Worm (Caenorhabditis elegans) whole organism, L3 larva: ENCODE results near the gene F39H12.1.

ENCODE experiments used
- ceh-82 ChIP-seq: fragments of 150-350 bp; optimal IDR thresholded peaks from 2 replicates; lab custom pipeline; 2014; ENCODE audit warnings: missing biosample characterization, missing genetic modification characterization
- fkh-10 ChIP-seq: sonication (generic microtip); optimal IDR thresholded peaks from 2 replicates; lab custom pipeline; 2017; ENCODE audit warnings: missing biosample characterization, missing genetic modification reagents, missing genetic modification characterization
- fos-1 ChIP-seq: fragments of 150-350 bp; optimal IDR thresholded peaks from 2 replicates; lab custom pipeline; 2014; ENCODE audit warnings: missing biosample characterization, missing genetic modification characterization
- hmg-11 ChIP-seq: sonication (generic microtip); optimal IDR thresholded peaks from 2 replicates; lab custom pipeline; 2016; ENCODE audit warnings: missing genetic modification characterization, missing compliant biosample characterization
- jun-1 ChIP-seq: fragments of 150-350 bp; optimal IDR thresholded peaks from 2 replicates; lab custom pipeline; 2014; ENCODE audit warnings: missing biosample characterization, missing genetic modification reagents, missing genetic modification characterization
- lin-15B ChIP-seq: fragments of 150-350 bp; optimal IDR thresholded peaks from 2 replicates; lab custom pipeline; 2014; ENCODE audit warnings: missing biosample characterization, missing genetic modification characterization
- nhr-11 ChIP-seq: fragments of 150-350 bp; optimal IDR thresholded peaks from 2 replicates; lab custom pipeline; 2014; ENCODE audit warnings: missing biosample characterization, missing genetic modification characterization
- nhr-12 ChIP-seq: fragments of 150-350 bp; optimal IDR thresholded peaks from 2 replicates; lab custom pipeline; 2014; ENCODE audit warnings: missing biosample characterization, missing genetic modification characterization
- nhr-28 ChIP-seq: fragments of 150-350 bp; optimal IDR thresholded peaks from 2 replicates; lab custom pipeline; 2014; ENCODE audit warnings: missing biosample characterization, missing genetic modification characterization
- pqm-1 ChIP-seq: fragments of 150-350 bp; optimal IDR thresholded peaks from 2 replicates; lab custom pipeline; 2017; ENCODE audit warnings: missing biosample characterization, missing genetic modification characterization, inconsistent platforms
- snpc-4 ChIP-seq: fragments of 150-350 bp; optimal IDR thresholded peaks from 2 replicates; lab custom pipeline; 2014; ENCODE audit warnings: missing biosample characterization, missing genetic modification characterization
- tbx-2 ChIP-seq: sonication (generic microtip); optimal IDR thresholded peaks from 2 replicates; lab custom pipeline; 2016; ENCODE audit warnings: mild to moderate bottlenecking, missing genetic modification characterization, missing compliant biosample characterization
- unc-62 ChIP-seq: fragments of 150-350 bp; sonication (generic microtip); optimal IDR thresholded peaks from 4 replicates; lab custom pipeline; 2014; ENCODE audit warnings: missing biosample characterization, missing genetic modification reagents, missing genetic modification characterization

ce11 chrX:844649-845048, 10.1 kb downstream of the F39H12.1 start:
- no peak for TF ChIP-seq hmg-11
- no peak for TF ChIP-seq nhr-11 (tag; lab: Kevin White, UChicago)
- no peak for TF ChIP-seq unc-62 (GFP tag; lab: Kevin White, UChicago)
- TF ChIP-seq pqm-1 (tag; lab: Kevin White, UChicago) = no peak
- TF ChIP-seq fkh-10 = no peak
- TF ChIP-seq nhr-28 (tag; lab: Kevin White, UChicago) = no peak
- no peak for TF ChIP-seq lin-15B (tag; lab: Kevin White, UChicago)
- TF ChIP-seq tbx-2 = no peak
- no peak for TF ChIP-seq snpc-4 (tag; lab: Kevin White, UChicago)
- no peak for TF ChIP-seq ceh-82 (tag; lab: Kevin White, UChicago)
- TF ChIP-seq fos-1 (tag; lab: Kevin White, UChicago) = no peak
- TF ChIP-seq jun-1 (tag; lab: Kevin White, UChicago) = no peak
- no peak for TF ChIP-seq nhr-12 (tag; lab: Kevin White, UChicago)
